Fruit fly (Drosophila melanogaster) S2 (cell line): ENCODE data around the gene CG5498.
A peak's percentile ranks its signal among the peaks of the same experiment; 100 is the strongest.

Experiments
- CG8478 ChIP-seq: fragments of >200 bp; optimal IDR thresholded peaks from 2 replicates; lab custom pipeline; 2018
- CTCF ChIP-seq, 2 experiments: fragments of >200 bp; optimal IDR thresholded peaks; 2 replicates each; lab custom pipeline; 2018

CG5498 gene

DNA sequence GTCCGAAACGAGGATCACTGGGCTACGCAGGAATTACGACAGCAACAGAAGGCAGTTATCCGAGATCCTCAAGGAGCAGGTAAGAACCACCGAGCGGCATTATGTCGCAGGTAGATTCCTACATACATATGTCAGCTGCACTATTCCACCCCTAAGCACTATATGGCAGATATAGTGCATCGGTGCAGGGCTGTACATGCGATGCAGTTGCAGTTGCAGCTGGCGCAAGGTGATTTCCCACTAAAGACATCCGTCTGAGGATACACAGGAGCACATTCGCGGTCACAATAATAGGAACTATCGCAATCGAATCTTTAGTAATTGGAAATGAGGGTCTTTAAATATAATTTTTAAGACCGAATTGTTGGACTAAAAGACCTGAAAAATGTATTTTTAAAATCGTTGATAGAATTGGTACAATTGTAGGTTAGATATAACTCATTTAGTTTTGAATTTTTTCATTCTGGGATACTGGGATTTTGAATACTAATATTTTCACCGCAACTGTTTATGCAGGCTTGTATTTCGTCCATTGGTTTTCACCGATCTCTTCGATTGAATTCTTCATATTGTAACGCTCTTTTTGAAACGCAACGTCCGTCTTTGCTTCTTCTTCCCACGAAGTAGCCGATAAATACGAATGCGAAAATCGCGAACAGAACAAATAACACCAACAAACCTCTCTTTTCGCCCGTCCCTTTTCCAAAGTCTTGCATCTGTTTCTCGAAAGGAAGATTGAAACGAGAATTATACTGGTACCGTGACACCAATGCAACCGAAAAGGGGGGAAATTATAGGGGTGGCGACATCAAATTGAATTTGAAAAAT is 19.0 kb upstream of the CG5498 start:
- no peak for TF ChIP-seq CTCF (optimal IDR thresholded peaks at IDR 0.05; lab: Kevin White, UChicago)
- TF ChIP-seq CG8478 (lab: Kevin White, UChicago) = no peak

DNA sequence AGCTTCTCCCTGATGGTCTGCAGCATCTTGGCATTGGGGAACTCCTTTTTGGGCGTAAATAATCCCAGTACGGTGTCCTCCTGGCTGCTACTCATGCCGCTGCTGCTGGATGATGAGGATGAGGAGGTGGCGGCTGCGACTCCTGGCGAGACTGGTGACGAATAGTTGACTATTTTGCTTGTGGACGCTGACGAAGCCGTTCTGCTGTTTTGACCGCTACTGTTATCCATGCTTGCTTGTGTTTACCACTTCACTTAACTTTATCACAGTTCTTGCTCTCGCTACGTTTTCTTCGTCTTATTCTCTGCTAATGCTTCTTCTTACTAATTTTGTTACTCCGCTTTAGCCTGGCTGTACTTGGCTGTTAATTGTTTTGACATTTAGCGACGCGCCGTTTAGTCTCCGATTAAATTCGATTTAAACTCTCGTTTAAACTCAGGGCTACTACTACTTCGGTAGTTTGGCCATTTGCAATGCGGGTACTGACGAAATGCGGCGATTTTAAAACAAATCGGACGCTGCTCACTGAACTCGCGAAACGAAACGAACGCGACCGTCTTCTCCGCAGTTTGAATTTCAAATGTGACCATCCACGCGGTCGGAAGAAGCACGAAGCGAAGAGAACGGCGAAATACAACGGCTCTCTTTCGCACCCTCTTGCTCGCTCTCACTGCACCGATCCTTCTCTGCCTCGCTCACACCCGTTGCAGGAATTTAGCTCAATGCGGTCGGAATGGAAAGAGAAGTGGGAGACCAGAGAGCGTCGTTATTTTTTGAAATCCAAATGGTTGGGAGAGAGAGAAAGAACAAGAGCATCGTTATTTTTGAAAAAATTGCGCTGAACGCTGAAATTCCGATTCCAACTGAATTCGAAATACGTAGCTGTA is 17.4 kb upstream of the CG5498 start, which contains the start of gene trbl:
Gene trbl, minus strand, starts transcription at position 584 of the 887 bp plus-strand sequence.
- peak in 1 of 2 experiments; percentile 3 for TF ChIP-seq CTCF (optimal IDR thresholded peaks at IDR 0.05; lab: Kevin White, UChicago)
- TF ChIP-seq CG8478 (lab: Kevin White, UChicago) = no peak

DNA sequence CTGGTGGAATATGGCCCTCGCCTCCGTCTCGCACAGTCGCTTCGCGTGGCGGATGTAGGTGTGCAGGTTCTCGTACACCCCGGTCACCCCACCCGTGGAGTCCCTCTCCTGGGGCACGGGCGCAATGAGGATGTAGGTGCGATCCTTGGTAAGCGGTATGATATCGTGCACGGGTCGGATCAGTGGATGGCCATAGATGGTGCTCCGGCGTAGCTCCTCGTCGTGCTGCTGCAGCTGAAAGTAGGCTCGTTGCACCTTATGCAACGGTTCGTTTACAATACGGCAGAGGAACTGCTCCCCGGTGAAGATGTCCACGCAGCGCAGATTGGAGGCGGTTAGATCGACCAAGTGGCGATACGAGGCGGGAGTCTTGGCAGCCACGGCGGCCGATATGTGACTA is 16.6 kb upstream of the CG5498 start:
- TF ChIP-seq CTCF (optimal IDR thresholded peaks at IDR 0.05; lab: Kevin White, UChicago) = no peak
- no peak for TF ChIP-seq CG8478 (lab: Kevin White, UChicago)

DNA sequence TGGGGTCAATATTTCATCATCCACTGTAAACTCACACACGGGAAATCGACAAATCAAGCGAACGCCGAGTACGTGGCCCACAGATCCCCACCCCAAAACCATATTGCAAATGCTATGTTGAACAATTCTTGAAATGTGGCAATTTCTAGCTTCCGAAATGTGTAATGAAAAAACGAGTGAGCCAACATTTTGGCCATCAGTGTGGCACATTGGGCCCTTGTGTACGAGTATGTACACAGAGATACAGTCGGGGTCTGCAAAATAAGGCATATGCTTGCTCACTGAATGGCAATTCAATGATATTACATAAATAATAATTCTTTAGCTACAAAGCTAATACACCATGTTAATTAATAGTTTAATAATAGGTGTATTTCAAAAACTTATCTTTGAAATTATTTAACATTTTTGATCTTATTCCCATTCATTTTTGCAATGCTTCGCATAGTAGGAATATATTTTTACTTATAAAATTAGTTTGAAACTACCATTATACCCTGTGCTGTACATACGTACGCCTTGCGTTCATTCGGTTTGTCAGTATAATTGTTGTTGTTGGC is 15.7 kb upstream of the CG5498 start:
- TF ChIP-seq CG8478 (lab: Kevin White, UChicago) (no peak), CTCF (optimal IDR thresholded peaks at IDR 0.05; lab: Kevin White, UChicago) (no peak)

DNA sequence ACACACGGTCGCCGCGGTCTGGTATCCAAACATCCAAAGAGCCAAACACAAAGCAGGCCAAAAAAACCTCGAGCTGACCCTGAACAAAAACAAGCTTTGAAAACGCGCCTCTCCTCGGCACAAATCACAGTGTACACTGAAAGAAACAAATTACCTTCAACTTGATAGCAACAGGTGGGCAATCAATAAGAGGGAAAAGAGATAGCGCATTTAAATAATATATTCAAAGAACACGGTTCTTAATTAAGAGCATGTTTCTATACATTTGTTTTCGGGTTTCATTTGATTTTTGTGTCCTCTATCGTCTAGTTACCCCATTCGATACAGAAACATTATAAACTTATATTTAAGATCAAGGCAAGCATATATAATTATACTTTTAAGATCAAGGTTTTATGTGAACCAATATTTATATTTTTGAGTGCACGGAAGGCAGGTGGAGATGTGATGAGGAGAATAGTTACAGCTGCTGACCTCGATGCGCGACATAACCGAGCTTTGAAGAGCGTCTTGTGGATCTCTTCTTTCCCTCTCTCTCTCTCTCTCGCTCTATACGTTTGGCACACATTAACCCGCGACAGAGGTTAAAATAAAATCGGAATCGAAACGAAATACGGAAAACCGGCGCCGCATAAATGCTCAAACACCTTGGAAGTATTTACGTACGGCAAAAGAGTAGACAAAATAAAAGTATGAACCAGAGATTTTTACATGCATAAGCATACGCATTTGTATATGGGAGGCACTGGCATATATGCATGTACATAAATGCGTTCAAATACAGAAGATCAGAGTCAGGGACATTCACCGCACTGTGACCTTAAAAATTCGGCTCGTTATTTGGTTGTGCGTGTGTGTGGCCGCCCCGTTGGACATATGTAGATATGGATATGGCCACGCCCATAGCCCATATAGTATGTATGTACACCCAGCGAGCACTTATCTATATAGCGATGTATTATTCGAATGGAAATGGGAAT is 14.6 kb upstream of the CG5498 start:
- TF ChIP-seq CG8478 (lab: Kevin White, UChicago) (no peak), CTCF (optimal IDR thresholded peaks at IDR 0.05; lab: Kevin White, UChicago) (no peak)

DNA sequence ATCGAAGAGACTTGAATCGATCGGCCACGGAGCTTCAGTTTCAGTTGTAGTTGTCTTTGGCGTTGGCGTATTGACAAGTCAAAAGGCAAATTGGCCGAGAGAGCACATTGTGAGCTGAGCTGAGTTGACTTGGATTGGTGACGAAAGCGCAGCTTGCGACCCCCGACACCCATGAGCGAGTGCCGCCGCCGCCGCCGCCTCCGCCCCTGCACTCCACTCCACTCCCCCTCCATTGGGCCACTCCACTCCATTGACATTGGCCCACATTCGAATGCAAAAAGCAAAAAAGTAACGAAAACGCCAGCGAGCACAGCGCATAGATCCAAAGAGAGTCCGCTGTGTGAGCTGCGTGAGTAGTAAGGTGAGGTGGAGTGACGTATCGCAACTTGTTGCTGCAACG is 13.9 kb upstream of the CG5498 start:
- no peak for TF ChIP-seq CTCF (optimal IDR thresholded peaks at IDR 0.05; lab: Kevin White, UChicago)
- TF ChIP-seq CG8478 (lab: Kevin White, UChicago) = no peak

DNA sequence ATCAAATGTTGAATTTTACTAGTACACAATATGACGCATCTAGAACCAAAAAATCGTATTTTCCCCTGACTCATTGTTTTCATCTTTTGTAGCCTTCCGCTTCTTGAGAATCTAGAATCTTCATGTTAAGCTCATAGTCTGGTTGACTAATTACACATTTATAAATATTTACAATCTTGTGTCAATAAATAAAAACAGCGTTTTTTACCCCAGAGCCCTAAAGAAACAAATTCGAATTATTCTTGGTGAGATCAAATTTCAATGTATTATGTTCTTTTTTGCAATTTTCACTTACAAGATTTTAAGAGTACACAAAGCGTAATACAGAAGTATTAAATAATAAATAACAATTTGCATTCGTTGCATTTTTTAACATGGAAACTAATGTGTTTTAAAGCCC is 12.1 kb upstream of the CG5498 start:
- TF ChIP-seq CTCF (optimal IDR thresholded peaks at IDR 0.05; lab: Kevin White, UChicago) (no peak), CG8478 (lab: Kevin White, UChicago) (no peak)

DNA sequence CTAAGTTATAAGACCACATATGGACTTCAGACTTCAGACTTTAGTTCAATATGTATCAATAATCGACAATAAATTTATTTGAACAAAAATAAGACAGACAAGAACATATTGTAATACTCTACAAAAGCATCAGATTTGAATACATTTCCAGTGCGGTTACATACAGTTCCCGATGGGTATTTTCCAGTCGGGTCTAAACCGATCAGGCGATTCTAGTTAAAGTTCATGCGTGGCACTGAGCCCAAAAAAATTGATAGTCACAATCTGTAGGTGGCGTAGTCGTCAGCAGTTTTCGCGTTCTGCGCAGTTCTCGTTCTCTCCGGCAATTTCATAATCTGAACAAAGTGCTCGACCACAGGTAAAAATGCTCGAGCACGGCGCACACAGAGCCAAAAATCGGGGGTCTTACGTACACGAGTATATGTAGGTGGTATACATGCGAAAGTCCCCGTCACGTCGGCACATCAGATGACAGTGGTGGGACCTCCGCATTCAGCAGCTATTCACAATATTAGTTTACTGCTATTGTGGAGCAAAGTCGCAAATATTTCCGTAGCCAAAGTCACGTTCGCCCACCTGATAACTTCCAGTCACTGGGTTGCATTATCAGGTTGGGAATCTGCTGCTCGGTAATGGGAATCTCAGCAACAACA is 11.5 kb upstream of the CG5498 start:
- no peak for TF ChIP-seq CTCF (optimal IDR thresholded peaks at IDR 0.05; lab: Kevin White, UChicago)
- no peak for TF ChIP-seq CG8478 (lab: Kevin White, UChicago)

DNA sequence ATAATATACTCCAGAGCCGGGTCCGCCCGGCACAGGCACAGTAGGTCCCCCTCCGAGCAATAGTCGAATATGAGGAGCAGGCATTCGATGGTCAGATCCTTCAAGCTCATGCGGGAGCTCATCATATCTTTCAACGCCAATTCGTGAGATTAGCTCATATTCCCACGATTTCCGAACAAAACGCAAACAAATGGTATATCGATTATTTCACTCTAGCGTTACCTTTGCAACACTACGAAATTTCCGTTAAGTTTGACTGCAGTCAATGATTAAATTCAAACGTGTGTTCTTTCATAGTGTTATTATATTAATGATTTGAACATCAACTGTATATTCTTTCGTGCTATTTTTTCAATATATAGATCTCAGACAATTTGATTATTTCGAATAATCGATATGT is 9.4 kb upstream of the CG5498 start, which contains the start of gene CG33969:
Gene CG33969, minus strand, starts transcription at position 197 of the 400 bp plus-strand sequence.
- TF ChIP-seq CG8478 (lab: Kevin White, UChicago) (no peak), CTCF (optimal IDR thresholded peaks at IDR 0.05; lab: Kevin White, UChicago) (no peak)

DNA sequence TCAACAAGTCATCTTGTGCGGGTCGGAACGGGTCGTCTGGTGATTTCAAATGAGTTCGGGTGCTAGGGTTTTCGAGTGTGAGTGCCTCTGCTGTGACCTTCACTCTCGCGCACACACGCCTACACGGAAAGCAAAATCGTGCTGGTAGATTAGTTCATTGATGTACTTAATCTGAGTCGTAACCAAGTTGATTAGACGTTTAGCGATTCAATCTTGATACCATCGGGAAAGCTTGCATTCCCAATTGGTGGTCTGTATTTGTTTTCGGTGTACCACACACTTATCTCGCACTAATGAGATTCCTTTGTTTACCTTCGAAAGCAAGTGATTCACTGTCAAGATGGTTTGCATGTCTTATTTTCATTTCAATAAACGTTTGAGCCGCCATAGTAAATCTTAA is 5.1 kb upstream of the CG5498 start:
- TF ChIP-seq CTCF (optimal IDR thresholded peaks at IDR 0.05; lab: Kevin White, UChicago) = no peak
- no peak for TF ChIP-seq CG8478 (lab: Kevin White, UChicago)

DNA sequence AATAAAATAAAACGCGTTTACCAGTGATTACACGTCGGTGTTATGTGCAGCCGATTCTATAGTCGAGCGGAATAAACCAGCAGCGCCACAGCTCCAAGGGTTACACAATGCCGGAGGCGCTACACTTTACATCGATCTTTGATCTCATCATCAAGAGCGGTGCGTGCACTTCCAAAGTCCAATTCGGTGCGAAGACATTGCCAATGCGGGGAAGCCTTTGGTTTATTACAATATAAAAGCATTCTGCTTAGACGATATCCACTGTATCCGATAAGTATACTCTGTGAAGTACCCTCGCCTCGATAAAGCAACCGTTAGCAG is 3.9 kb upstream of the CG5498 start:
- TF ChIP-seq CTCF (optimal IDR thresholded peaks at IDR 0.05; lab: Kevin White, UChicago) (no peak), CG8478 (lab: Kevin White, UChicago) (no peak)

DNA sequence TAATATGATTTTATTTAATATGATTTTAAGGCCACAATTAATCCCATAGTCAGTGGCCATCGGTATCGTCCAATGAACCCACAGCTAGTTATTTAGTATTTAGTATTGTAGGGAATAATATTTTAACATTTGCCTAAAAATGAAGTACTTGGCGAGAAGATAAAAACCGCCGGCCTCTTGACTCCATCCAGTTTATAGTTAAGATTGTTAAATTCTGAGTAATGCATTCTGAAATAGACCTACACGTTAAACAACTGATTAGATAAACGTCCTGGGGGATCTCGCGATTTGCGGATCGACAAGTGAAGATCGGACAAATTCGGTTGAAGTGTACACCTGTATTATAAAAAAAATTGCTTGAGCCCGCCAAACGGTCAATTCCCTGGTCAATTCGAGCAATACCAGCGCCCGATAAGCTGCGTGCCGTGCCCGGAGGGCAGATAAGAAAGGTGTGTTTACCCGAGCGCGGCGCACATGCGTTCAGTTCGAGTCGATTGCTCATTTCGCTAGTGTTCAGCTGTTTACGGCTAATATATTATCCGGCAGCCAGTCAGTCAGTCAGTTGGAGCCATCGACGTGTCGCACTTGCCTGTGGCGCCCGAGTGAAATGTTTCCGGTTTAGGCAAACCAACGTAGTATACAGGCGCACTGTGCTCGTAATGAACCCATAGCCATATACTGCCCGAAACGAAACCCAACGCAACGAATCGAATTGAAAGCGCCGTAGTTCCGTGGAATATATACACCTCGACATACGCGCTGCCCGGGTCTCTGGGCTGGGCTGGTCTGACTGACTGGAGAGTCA is 3.3 kb upstream of the CG5498 start:
- TF ChIP-seq CG8478 (lab: Kevin White, UChicago) = no peak

DNA sequence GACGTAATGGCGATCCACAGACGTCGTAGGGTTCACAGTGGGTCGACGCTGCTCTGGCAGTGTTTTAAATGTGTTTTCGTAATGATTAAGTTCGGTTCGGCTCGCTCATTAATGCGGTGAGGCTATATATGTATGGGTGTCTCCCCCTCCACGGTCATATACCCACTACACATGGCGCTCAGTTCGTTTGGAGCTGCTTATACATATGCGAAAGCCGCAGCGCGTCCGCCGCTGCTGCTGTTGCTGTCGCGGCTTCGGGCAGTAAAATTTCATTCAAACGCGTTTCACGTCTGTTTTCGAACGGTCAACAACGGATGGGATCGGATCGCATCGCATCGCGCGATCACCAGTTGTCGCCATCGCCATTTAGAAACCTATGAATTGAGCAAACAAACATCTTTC is 2.1 kb upstream of the CG5498 start:
- no peak for TF ChIP-seq CTCF (optimal IDR thresholded peaks at IDR 0.05; lab: Kevin White, UChicago)
- TF ChIP-seq CG8478 (lab: Kevin White, UChicago) = no peak
